Fruit fly (Drosophila melanogaster) whole organism, embryonic: Measurements from ENCODE around the gene Agpat2.
A peak's percentile ranks its signal among the peaks of the same experiment; 100 is the strongest.

Experiments used
- BtbVII ChIP-seq: fragments of 200-800 bp; sonication (Bioruptor generic); optimal IDR thresholded peaks from 3 replicates; lab custom pipeline; 2017; ENCODE audit warnings: missing biosample characterization, mild to moderate bottlenecking, missing genetic modification characterization
- CG10267 ChIP-seq: fragments of 200-800 bp; sonication (Bioruptor generic); optimal IDR thresholded peaks from 2 replicates; lab custom pipeline; 2018; ENCODE audit warnings: missing biosample characterization, mild to moderate bottlenecking, missing genetic modification characterization, moderate library complexity
- CG10431 ChIP-seq: fragments of 200-800 bp; sonication (Bioruptor generic); optimal IDR thresholded peaks from 3 replicates; lab custom pipeline; 2018; ENCODE audit warnings: missing biosample characterization, mild to moderate bottlenecking, missing genetic modification characterization
- CG10654 ChIP-seq: fragments of 200-800 bp; sonication (Bioruptor generic); optimal IDR thresholded peaks from 2 replicates; lab custom pipeline; 2016; ENCODE audit warnings: missing biosample characterization, missing genetic modification characterization
- CG11723 ChIP-seq: fragments of 200-800 bp; sonication (Bioruptor generic); optimal IDR thresholded peaks from 2 replicates; lab custom pipeline; 2017; ENCODE audit warnings: missing biosample characterization, mild to moderate bottlenecking, missing genetic modification characterization
- CG14710 ChIP-seq: fragments of 200-800 bp; sonication (Bioruptor generic); optimal IDR thresholded peaks from 3 replicates; lab custom pipeline; 2019; ENCODE audit warnings: missing biosample characterization, mild to moderate bottlenecking, missing genetic modification characterization, moderate library complexity
- CG17186 ChIP-seq: fragments of 200-800 bp; sonication (Bioruptor generic); optimal IDR thresholded peaks from 3 replicates; lab custom pipeline; 2017; ENCODE audit warnings: missing biosample characterization, missing genetic modification reagents, missing genetic modification characterization
- CG2116 ChIP-seq: fragments of 200-800 bp; sonication (Bioruptor generic); optimal IDR thresholded peaks from 3 replicates; lab custom pipeline; 2018; ENCODE audit warnings: missing biosample characterization, mild to moderate bottlenecking, missing genetic modification characterization
- CG2712 ChIP-seq: fragments of 200-800 bp; optimal IDR thresholded peaks from 3 replicates; lab custom pipeline; 2019; ENCODE audit warnings: missing biosample characterization, mild to moderate bottlenecking, missing genetic modification characterization, moderate library complexity
- CG34224 ChIP-seq: fragments of 200-800 bp; sonication (Bioruptor generic); IDR thresholded peaks from 3 replicates; pipeline ENCODE4 v1.3.6; 2022; ENCODE audit warnings: missing biosample characterization, missing genetic modification characterization; ENCODE audit not compliant: partially characterized antibody
- CG3995 ChIP-seq: fragments of 200-800 bp; sonication (Bioruptor generic); optimal IDR thresholded peaks from 3 replicates; lab custom pipeline; 2016; ENCODE audit warnings: missing biosample characterization, missing genetic modification characterization
- CTCF ChIP-seq: fragments of 200-800 bp; sonication (Bioruptor generic); optimal IDR thresholded peaks from 2 replicates; lab custom pipeline; 2017; ENCODE audit warnings: missing biosample characterization, mild to moderate bottlenecking, missing genetic modification characterization, moderate library complexity
- Dfd ChIP-seq, 2 experiments: fragments of >200 bp; optimal IDR thresholded peaks; 2 replicates each; lab custom pipeline; 2017; ENCODE audit warnings: missing biosample characterization in 2 of 2, missing genetic modification characterization in 2 of 2
- Dp ChIP-seq: fragments of 200-800 bp; sonication (Bioruptor generic); optimal IDR thresholded peaks from 2 replicates; lab custom pipeline; 2018; ENCODE audit warnings: missing biosample characterization, mild to moderate bottlenecking, missing genetic modification characterization, moderate library complexity
- E2f2 ChIP-seq: fragments of 200-800 bp; sonication (Bioruptor generic); IDR thresholded peaks from 2 replicates; pipeline ENCODE4 v1.3.6; 2022; ENCODE audit warnings: missing biosample characterization, missing genetic modification characterization
- Eip74EF ChIP-seq, 2 experiments: fragments of 200-800 bp in 1 of 2; fragments of >200 bp in 1 of 2; sonication (Bioruptor generic) in 1 of 2; optimal IDR thresholded peaks; 2 replicates each; lab custom pipeline; 2017 to 2019; ENCODE audit warnings: missing biosample characterization in 2 of 2, missing genetic modification characterization in 2 of 2, mild to moderate bottlenecking in 1 of 2, moderate library complexity in 1 of 2
- Ets65A ChIP-seq: fragments of 200-800 bp; sonication (Bioruptor generic); peaks from one replicate; lab custom pipeline; 2016; ENCODE audit warnings: missing biosample characterization, missing genetic modification characterization
- Hr78 ChIP-seq, 2 experiments: fragments of 200-800 bp in 1 of 2; fragments of >200 bp in 1 of 2; sonication (Bioruptor generic) in 1 of 2; optimal IDR thresholded peaks; 2 replicates each; lab custom pipeline; 2017 to 2019; ENCODE audit warnings: missing biosample characterization in 2 of 2, missing genetic modification characterization in 2 of 2, mild to moderate bottlenecking in 1 of 2, moderate library complexity in 1 of 2
- MBD-R2 ChIP-seq: fragments of 200-800 bp; sonication (Bioruptor generic); IDR thresholded peaks from 2 replicates; pipeline ENCODE4 v1.3.6; 2022; ENCODE audit warnings: missing biosample characterization, missing genetic modification characterization
- Side ChIP-seq: fragments of 200-800 bp; sonication (Bioruptor generic); optimal IDR thresholded peaks from 2 replicates; lab custom pipeline; 2016; ENCODE audit warnings: missing biosample characterization, missing genetic modification characterization
- Taf1 ChIP-seq: fragments of 200-800 bp; sonication (Bioruptor generic); IDR thresholded peaks from 2 replicates; pipeline ENCODE4 v1.3.6; 2022; ENCODE audit warnings: missing biosample characterization, missing genetic modification characterization
- cas ChIP-seq: fragments of 200-800 bp; sonication (Bioruptor generic); IDR thresholded peaks from 2 replicates; pipeline ENCODE4 v1.3.6; 2022; ENCODE audit warnings: missing biosample characterization, missing genetic modification characterization
- crp ChIP-seq, 2 experiments: fragments of 200-800 bp; sonication (Bioruptor generic); optimal IDR thresholded peaks; 2 replicates in 1 of 2; 3 replicates in 1 of 2; lab custom pipeline; 2017; ENCODE audit warnings: missing biosample characterization in 2 of 2, missing genetic modification characterization in 2 of 2, mild to moderate bottlenecking in 1 of 2, moderate library complexity in 1 of 2
- dpn ChIP-seq, 2 experiments: fragments of 200-800 bp; sonication (Bioruptor generic); optimal IDR thresholded peaks; 3 replicates each; lab custom pipeline; 2016; ENCODE audit warnings: missing biosample characterization in 2 of 2, missing genetic modification characterization in 2 of 2
- eyg ChIP-seq: fragments of 200-800 bp; sonication (Bioruptor generic); optimal IDR thresholded peaks from 3 replicates; lab custom pipeline; 2016; ENCODE audit warnings: missing biosample characterization, missing genetic modification characterization
- gfzf ChIP-seq: fragments of 200-800 bp; sonication (Bioruptor generic); optimal IDR thresholded peaks from 2 replicates; lab custom pipeline; 2016; ENCODE audit warnings: missing biosample characterization, mild to moderate bottlenecking, missing genetic modification characterization, moderate library complexity
- mirr ChIP-seq: fragments of 200-800 bp; sonication (Bioruptor generic); optimal IDR thresholded peaks from 3 replicates; lab custom pipeline; 2018; ENCODE audit warnings: missing biosample characterization, mild to moderate bottlenecking, missing genetic modification characterization
- odd ChIP-seq: fragments of 200-800 bp; sonication (Bioruptor generic); optimal IDR thresholded peaks from 2 replicates; lab custom pipeline; 2017; ENCODE audit warnings: missing biosample characterization, mild to moderate bottlenecking, missing genetic modification characterization
- org-1 ChIP-seq: fragments of 200-800 bp; sonication (Bioruptor generic); optimal IDR thresholded peaks from 2 replicates; lab custom pipeline; 2017; ENCODE audit warnings: missing biosample characterization, missing genetic modification characterization
- prd ChIP-seq, 3 experiments: fragments of >200 bp in 2 of 3; fragments of 200-800 bp in 1 of 3; sonication (Bioruptor generic) in 1 of 3; optimal IDR thresholded peaks in 2 of 3; IDR thresholded peaks in 1 of 3; 2 replicates in 2 of 3; 3 replicates in 1 of 3; pipeline versions ENCODE4 v1.3.6 to Lab custom; 2017 to 2022; ENCODE audit warnings: missing biosample characterization in 1 of 3, missing genetic modification characterization in 1 of 3
- pzg ChIP-seq: fragments of 200-800 bp; sonication (Bioruptor generic); optimal IDR thresholded peaks from 3 replicates; lab custom pipeline; 2018; ENCODE audit warnings: missing biosample characterization, mild to moderate bottlenecking, missing genetic modification characterization, moderate library complexity
- row ChIP-seq: fragments of 200-800 bp; sonication (Bioruptor generic); IDR thresholded peaks from 3 replicates; pipeline ENCODE4 v1.3.6; 2022; ENCODE audit warnings: missing biosample characterization, missing genetic modification characterization
- sc ChIP-seq, 3 experiments: fragments of >200 bp in 2 of 3; fragments of 200-800 bp in 1 of 3; sonication (Bioruptor generic) in 1 of 3; optimal IDR thresholded peaks; 2 replicates in 2 of 3; 3 replicates in 1 of 3; lab custom pipeline; 2017; ENCODE audit warnings: mild to moderate bottlenecking in 1 of 3, missing biosample characterization in 1 of 3, missing genetic modification characterization in 1 of 3, missing genetic modification reagents in 1 of 3
- ssp ChIP-seq: fragments of 200-800 bp; sonication (Bioruptor generic); IDR thresholded peaks from 2 replicates; pipeline ENCODE4 v1.3.6; 2022; ENCODE audit warnings: missing biosample characterization, missing genetic modification characterization
- stwl ChIP-seq: fragments of 200-800 bp; sonication (Bioruptor generic); optimal IDR thresholded peaks from 3 replicates; lab custom pipeline; 2018; ENCODE audit warnings: missing biosample characterization, mild to moderate bottlenecking, missing genetic modification characterization, moderate library complexity
- vnd ChIP-seq: fragments of 200-800 bp; sonication (Bioruptor generic); IDR thresholded peaks from 3 replicates; pipeline ENCODE4 v1.3.6; 2022; ENCODE audit warnings: missing biosample characterization, missing genetic modification characterization; ENCODE audit not compliant: partially characterized antibody

Gene Agpat2

DNA sequence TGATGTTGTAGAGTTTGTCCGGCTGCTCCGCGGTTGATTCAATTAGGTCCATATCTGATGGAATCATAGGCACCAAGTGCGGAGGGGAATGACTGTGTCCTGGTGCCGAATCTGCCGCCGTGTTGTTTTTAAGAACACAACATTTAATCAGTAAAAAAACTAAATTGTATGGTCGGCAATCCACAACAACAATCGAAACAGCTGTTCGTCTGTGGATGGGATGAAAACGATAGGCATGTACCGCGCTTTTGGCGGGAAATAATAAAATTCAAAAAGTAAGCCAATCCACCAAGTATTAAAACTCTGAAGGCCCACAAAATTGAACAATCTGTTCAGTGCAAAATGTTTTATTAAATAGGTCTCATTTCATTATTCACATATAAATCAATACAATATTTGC is 14.4 kb downstream of the Agpat2 start, which contains the start of gene Aasdh (continued):
- TF ChIP-seq CG11723 (GFP tag; lab: Kevin White, UChicago) (no peak), Ets65A (GFP tag; lab: Kevin White, UChicago) (no peak), vnd (GFP tag; lab: Robert Waterston, UW) (no peak), CG2116 (GFP tag; lab: Kevin White, UChicago) (peak; percentile 57), CG34224 (GFP tag; lab: Robert Waterston, UW) (peak; percentile 19; the same call in 1 of the 3 replicates)

DNA sequence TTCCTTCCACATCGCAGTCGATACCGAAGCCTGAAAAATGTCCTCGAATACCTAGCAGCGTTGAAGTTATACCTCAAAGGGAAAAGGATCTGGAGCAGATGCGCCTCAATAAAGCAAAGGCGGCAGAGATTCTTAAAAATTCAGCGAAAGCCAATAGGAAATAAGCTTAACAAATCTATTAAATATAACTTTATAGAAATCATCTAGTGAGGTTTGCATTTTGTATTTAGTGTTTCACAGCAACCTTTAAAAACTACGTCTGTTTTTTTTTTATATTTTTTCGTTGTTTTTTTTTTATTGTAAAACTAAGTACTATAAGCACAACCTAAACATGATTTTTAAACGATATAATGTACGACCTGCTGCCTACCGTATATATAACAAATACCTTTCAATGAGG is 21.6 kb downstream of the Agpat2 start, which contains the start of gene CG31897:
CG31897 (plus strand) TSS at position 301 of the 400 bp plus-strand sequence.
- no peak for TF ChIP-seq CG2712 (tag; lab: Kevin White, UChicago)
- TF ChIP-seq Side (GFP tag; lab: Kevin White, UChicago): no peak
- TF ChIP-seq cas (GFP tag; lab: Robert Waterston, UW): no peak
- no peak for TF ChIP-seq CTCF (GFP tag; lab: Kevin White, UChicago)
- no peak for TF ChIP-seq CG14710 (tag; lab: Kevin White, UChicago)
- no peak for TF ChIP-seq Eip74EF (GFP tag; optimal IDR thresholded peaks at IDR 0.05; lab: Kevin White, UChicago)
- no peak for TF ChIP-seq Taf1
- no peak for TF ChIP-seq Hr78 (GFP tag; optimal IDR thresholded peaks at IDR 0.05; lab: Kevin White, UChicago)
- TF ChIP-seq eyg: no peak
- no peak for TF ChIP-seq org-1 (GFP tag; lab: Kevin White, UChicago)
- no peak for TF ChIP-seq Dfd (GFP tag; optimal IDR thresholded peaks at IDR 0.05; lab: Kevin White, UChicago)
- TF ChIP-seq CG10654 (GFP tag; lab: Kevin White, UChicago): no peak
- TF ChIP-seq sc (optimal IDR thresholded peaks at IDR 0.05; lab: Kevin White, UChicago): no peak
- no peak for TF ChIP-seq sc (GFP tag; optimal IDR thresholded peaks at IDR 0.05; lab: Kevin White, UChicago)
- no peak for TF ChIP-seq mirr (GFP tag; lab: Kevin White, UChicago)
- no peak for TF ChIP-seq prd (optimal IDR thresholded peaks at IDR 0.05; lab: Kevin White, UChicago)
- TF ChIP-seq prd (GFP tag; IDR thresholded peaks at IDR 0.05; lab: Robert Waterston, UW): no peak
- no peak for TF ChIP-seq ssp

DNA sequence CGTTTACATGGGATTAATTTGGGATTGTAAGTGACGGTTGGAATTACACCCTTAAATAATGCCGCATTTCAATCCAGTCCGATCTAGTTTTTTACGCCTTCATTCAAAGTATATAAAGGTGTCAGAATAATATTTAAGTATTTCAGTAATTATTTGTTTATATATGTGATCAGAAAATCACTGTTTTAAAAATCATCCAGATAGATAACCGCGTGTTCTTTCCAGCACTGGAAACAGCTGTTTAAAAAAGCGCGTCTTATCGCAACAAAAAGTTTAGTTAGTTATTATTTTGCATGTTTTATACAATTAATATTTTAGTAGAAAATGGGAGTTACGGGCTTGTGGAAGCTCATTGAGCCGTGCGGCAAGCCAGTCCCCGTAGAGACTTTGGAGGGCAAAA is 25.7 kb downstream of the Agpat2 start, which contains the start of gene mus201:
mus201 (plus strand) TSS at position 118 of the 400 bp plus-strand sequence.
- TF ChIP-seq MBD-R2 (peak; percentile 79), pzg (GFP tag; lab: Kevin White, UChicago) (peak; percentile 23), CG3995 (peak; percentile 97), E2f2 (GFP tag; lab: Robert Waterston, UW) (peak; percentile 47; the same call in 1 of the 2 replicates), stwl (tag; lab: Kevin White, UChicago) (peak; percentile 19), BtbVII (GFP tag; lab: Kevin White, UChicago) (no peak), CG10431 (GFP tag; lab: Kevin White, UChicago) (peak; percentile 68), Dp (peak; percentile 41), dpn (GFP tag; optimal IDR thresholded peaks at IDR 0.05; lab: Kevin White, UChicago) (no peak), odd (GFP tag; lab: Kevin White, UChicago) (no peak), CG10267 (peak; percentile 76), CG17186 (peak; percentile 13), gfzf (GFP tag; lab: Kevin White, UChicago) (no peak), crp (GFP tag; optimal IDR thresholded peaks at IDR 0.05; lab: Kevin White, UChicago) (peak in 1 of 2 experiments; percentile 80), row (peak; percentile 32; the same call in 1 of the 3 replicates)
- TF ChIP-seq, all 482 proteins: peak for 11
